Worm (Caenorhabditis elegans): ENCODE measurements around the gene nlp-71.

ce11 chrIV:6413482-6413881, at the start of gene nlp-71:
- TF ChIP-seq blmp-1 (tag; optimal IDR thresholded peaks at IDR 0.05) (no peak), pqm-1 (tag; optimal IDR thresholded peaks at IDR 0.05) (no peak), hpl-2 (GFP tag; optimal IDR thresholded peaks at IDR 0.05) (no peak), pag-3 (tag; optimal IDR thresholded peaks at IDR 0.05; ENCODE audit: borderline replicate concordance, insufficient read depth) (no peak), snpc-4 (tag; optimal IDR thresholded peaks at IDR 0.05) (no peak), skn-1 (tag; optimal IDR thresholded peaks at IDR 0.05) (no peak), nhr-84 (tag; optimal IDR thresholded peaks at IDR 0.05) (no peak), hlh-17 (GFP tag; optimal IDR thresholded peaks at IDR 0.05; ENCODE audit: borderline replicate concordance) (no peak), elt-3 (tag; optimal IDR thresholded peaks at IDR 0.05) (no peak), lin-39 (tag; optimal IDR thresholded peaks at IDR 0.05) (no peak), xbp-1 (tag; optimal IDR thresholded peaks at IDR 0.05) (no peak), aha-1 (tag; optimal IDR thresholded peaks at IDR 0.05) (no peak), ces-1 (GFP tag; optimal IDR thresholded peaks at IDR 0.05) (no peak)

Data from whole organism, L1 larva.